Fruit fly (Drosophila melanogaster) whole organism, embryonic: ENCODE measurements around the gene Fpgs1.
A peak's percentile ranks its signal among the peaks of the same experiment; 100 is the strongest.

Experiments
- CG10267 ChIP-seq: fragments of 200-800 bp; sonication (Bioruptor generic); optimal IDR thresholded peaks from 2 replicates; lab custom pipeline; 2018; ENCODE audit warnings: missing biosample characterization, mild to moderate bottlenecking, missing genetic modification characterization, moderate library complexity
- CG11560 ChIP-seq: fragments of 200-800 bp; sonication (Bioruptor generic); IDR thresholded peaks from 3 replicates; pipeline ENCODE4 v1.3.6; 2022; ENCODE audit warnings: missing biosample characterization, missing genetic modification characterization
- CG12219 ChIP-seq: fragments of 200-800 bp; sonication (Bioruptor generic); optimal IDR thresholded peaks from 3 replicates; lab custom pipeline; 2018; ENCODE audit warnings: missing biosample characterization, mild to moderate bottlenecking, missing genetic modification characterization
- CG12769 ChIP-seq: fragments of 200-800 bp; sonication (Bioruptor generic); optimal IDR thresholded peaks from 2 replicates; lab custom pipeline; 2019; ENCODE audit warnings: missing biosample characterization, mild to moderate bottlenecking, missing genetic modification characterization, moderate library complexity
- CG13296 ChIP-seq: fragments of 200-800 bp; sonication (Bioruptor generic); optimal IDR thresholded peaks from 3 replicates; lab custom pipeline; 2018; ENCODE audit warnings: missing biosample characterization, mild to moderate bottlenecking, missing genetic modification characterization
- CG14441 ChIP-seq: fragments of 200-800 bp; sonication (Bioruptor generic); IDR thresholded peaks from 2 replicates; pipeline ENCODE4 v1.3.6; 2022; ENCODE audit warnings: missing biosample characterization, missing genetic modification characterization
- CG17361 ChIP-seq: fragments of 200-800 bp; sonication (Bioruptor generic); IDR thresholded peaks from 3 replicates; pipeline ENCODE4 v1.3.6; 2022; ENCODE audit warnings: missing biosample characterization, missing genetic modification characterization
- CG18262 ChIP-seq: fragments of 200-800 bp; optimal IDR thresholded peaks from 3 replicates; lab custom pipeline; 2019; ENCODE audit warnings: missing biosample characterization, mild to moderate bottlenecking, missing genetic modification characterization, moderate library complexity
- CG18599 ChIP-seq: fragments of 200-800 bp; sonication (Bioruptor generic); optimal IDR thresholded peaks from 3 replicates; lab custom pipeline; 2017; ENCODE audit warnings: missing biosample characterization, missing genetic modification characterization, mild to moderate bottlenecking, moderate library complexity, missing genetic modification reagents
- CG18619 ChIP-seq: fragments of 200-800 bp; sonication (Bioruptor generic); optimal IDR thresholded peaks from 3 replicates; lab custom pipeline; 2017; ENCODE audit warnings: missing biosample characterization, mild to moderate bottlenecking, missing genetic modification characterization
- CG6683 ChIP-seq: fragments of 200-800 bp; sonication (Bioruptor generic); optimal IDR thresholded peaks from 2 replicates; lab custom pipeline; 2017; ENCODE audit warnings: missing biosample characterization, mild to moderate bottlenecking, missing genetic modification characterization, missing genetic modification reagents
- CG7357 ChIP-seq: fragments of 200-800 bp; sonication (Bioruptor generic); IDR thresholded peaks from 3 replicates; pipeline ENCODE4 v1.3.6; 2022; ENCODE audit warnings: missing biosample characterization, missing genetic modification characterization
- CG7556 ChIP-seq: fragments of 200-800 bp; sonication (Bioruptor generic); optimal IDR thresholded peaks from 2 replicates; lab custom pipeline; 2017; ENCODE audit warnings: missing biosample characterization, mild to moderate bottlenecking, missing genetic modification characterization
- CG7839 ChIP-seq: fragments of 200-800 bp; sonication (Bioruptor generic); optimal IDR thresholded peaks from 3 replicates; lab custom pipeline; 2018; ENCODE audit warnings: missing biosample characterization, mild to moderate bottlenecking, missing genetic modification characterization, moderate library complexity
- CG9727 ChIP-seq: fragments of 200-800 bp; sonication (Bioruptor generic); optimal IDR thresholded peaks from 3 replicates; lab custom pipeline; 2017; ENCODE audit warnings: missing biosample characterization, mild to moderate bottlenecking, missing genetic modification characterization
- CG9817 ChIP-seq: fragments of 200-800 bp; sonication (Bioruptor generic); optimal IDR thresholded peaks from 2 replicates; lab custom pipeline; 2018; ENCODE audit warnings: missing biosample characterization, mild to moderate bottlenecking, missing genetic modification characterization, moderate library complexity
- Elba2 ChIP-seq: fragments of 200-800 bp; sonication (Bioruptor generic); optimal IDR thresholded peaks from 3 replicates; lab custom pipeline; 2016; ENCODE audit warnings: missing biosample characterization, missing genetic modification characterization
- HLH4C ChIP-seq: fragments of 200-800 bp; sonication (Bioruptor generic); IDR thresholded peaks from 3 replicates; pipeline ENCODE4 v1.3.6; 2022; ENCODE audit warnings: missing biosample characterization, missing genetic modification characterization; ENCODE audit not compliant: partially characterized antibody
- Lpt ChIP-seq: fragments of >200 bp; optimal IDR thresholded peaks from 2 replicates; lab custom pipeline; 2018; ENCODE audit warnings: missing biosample characterization, missing genetic modification characterization
- Mrtf ChIP-seq: fragments of 200-800 bp; sonication (Bioruptor generic); IDR thresholded peaks from 3 replicates; pipeline ENCODE4 v1.3.6; 2022; ENCODE audit warnings: missing biosample characterization, missing genetic modification characterization
- Nf-YB ChIP-seq: fragments of 200-800 bp; sonication (Bioruptor generic); optimal IDR thresholded peaks from 3 replicates; lab custom pipeline; 2019; ENCODE audit warnings: missing biosample characterization, mild to moderate bottlenecking, missing genetic modification characterization, moderate library complexity
- Optix ChIP-seq: fragments of 200-800 bp; sonication (Bioruptor generic); IDR thresholded peaks from 3 replicates; pipeline ENCODE4 v1.3.6; 2022; ENCODE audit warnings: missing biosample characterization, missing genetic modification characterization
- Rx ChIP-seq: fragments of 200-800 bp; sonication (Bioruptor generic); IDR thresholded peaks from 2 replicates; pipeline ENCODE4 v1.3.6; 2022; ENCODE audit warnings: missing biosample characterization, missing genetic modification characterization
- Sox100B ChIP-seq: fragments of 200-800 bp; sonication (Bioruptor generic); optimal IDR thresholded peaks from 3 replicates; lab custom pipeline; 2018; ENCODE audit warnings: missing biosample characterization, mild to moderate bottlenecking, missing genetic modification characterization
- Xrp1 ChIP-seq: fragments of 200-800 bp; sonication (Bioruptor generic); IDR thresholded peaks from 2 replicates; pipeline ENCODE4 v1.3.6; 2022; ENCODE audit warnings: missing biosample characterization, missing genetic modification characterization
- ato ChIP-seq: fragments of 200-800 bp; sonication (Bioruptor generic); IDR thresholded peaks from 2 replicates; pipeline ENCODE4 v1.3.6; 2022; ENCODE audit warnings: missing biosample characterization, missing genetic modification characterization; ENCODE audit not compliant: partially characterized antibody
- chinmo ChIP-seq: fragments of 200-800 bp; sonication (Bioruptor generic); IDR thresholded peaks from 4 replicates; pipeline ENCODE4 v1.3.6; 2022; ENCODE audit warnings: missing biosample characterization, missing genetic modification characterization; ENCODE audit not compliant: partially characterized antibody
- chn ChIP-seq: fragments of 200-800 bp; sonication (Bioruptor generic); optimal IDR thresholded peaks from 2 replicates; lab custom pipeline; 2016; ENCODE audit warnings: missing biosample characterization, missing genetic modification characterization
- danr ChIP-seq: fragments of 200-800 bp; sonication (Bioruptor generic); IDR thresholded peaks from 2 replicates; pipeline ENCODE4 v1.3.6; 2022; ENCODE audit warnings: missing biosample characterization, missing genetic modification characterization
- dpn ChIP-seq, 2 experiments: fragments of 200-800 bp; sonication (Bioruptor generic); optimal IDR thresholded peaks; 3 replicates each; lab custom pipeline; 2016; ENCODE audit warnings: missing biosample characterization in 2 of 2, missing genetic modification characterization in 2 of 2
- fd3F ChIP-seq: fragments of 200-800 bp; sonication (Bioruptor generic); optimal IDR thresholded peaks from 2 replicates; lab custom pipeline; 2018; ENCODE audit warnings: missing biosample characterization, mild to moderate bottlenecking, missing genetic modification characterization, moderate library complexity
- gcm ChIP-seq: fragments of 200-800 bp; sonication (Bioruptor generic); optimal IDR thresholded peaks from 2 replicates; lab custom pipeline; 2019; ENCODE audit warnings: missing biosample characterization, mild to moderate bottlenecking, missing genetic modification characterization, moderate library complexity
- gfzf ChIP-seq: fragments of 200-800 bp; sonication (Bioruptor generic); optimal IDR thresholded peaks from 2 replicates; lab custom pipeline; 2016; ENCODE audit warnings: missing biosample characterization, mild to moderate bottlenecking, missing genetic modification characterization, moderate library complexity
- grau ChIP-seq: fragments of 200-800 bp; optimal IDR thresholded peaks from 3 replicates; lab custom pipeline; 2019; ENCODE audit warnings: missing biosample characterization, mild to moderate bottlenecking, missing genetic modification characterization, moderate library complexity
- hth ChIP-seq: fragments of >200 bp; optimal IDR thresholded peaks from 2 replicates; lab custom pipeline; 2017; ENCODE audit warnings: inconsistent platforms
- insv ChIP-seq, 2 experiments: fragments of 200-800 bp; sonication (Bioruptor generic); optimal IDR thresholded peaks; 3 replicates each; lab custom pipeline; 2016 to 2018; ENCODE audit warnings: missing biosample characterization in 2 of 2, missing genetic modification characterization in 2 of 2
- klu ChIP-seq: fragments of 200-800 bp; sonication (Bioruptor generic); IDR thresholded peaks from 2 replicates; pipeline ENCODE4 v1.3.6; 2022; ENCODE audit warnings: missing biosample characterization, missing genetic modification characterization
- lmd ChIP-seq: fragments of 200-800 bp; sonication (Bioruptor generic); IDR thresholded peaks from 2 replicates; pipeline ENCODE4 v1.3.6; 2022; ENCODE audit warnings: missing biosample characterization, missing genetic modification characterization
- otp ChIP-seq: fragments of 200-800 bp; sonication (Bioruptor generic); IDR thresholded peaks from 3 replicates; pipeline ENCODE4, ENCODE4 v1.3.6; 2022; ENCODE audit warnings: missing biosample characterization, missing genetic modification characterization
- peb ChIP-seq: fragments of 200-800 bp; sonication (Bioruptor generic); IDR thresholded peaks from 2 replicates; pipeline ENCODE4 v1.3.6; 2022; ENCODE audit warnings: missing biosample characterization, missing genetic modification characterization
- ro ChIP-seq: fragments of 200-800 bp; sonication (Bioruptor generic); IDR thresholded peaks from 2 replicates; pipeline ENCODE4 v1.3.6; 2022; ENCODE audit warnings: missing biosample characterization, missing genetic modification characterization
- sens ChIP-seq: fragments of 200-800 bp; sonication (Bioruptor generic); peaks from one replicate; lab custom pipeline; 2016; ENCODE audit warnings: missing biosample characterization, missing genetic modification characterization
- slou ChIP-seq: fragments of 200-800 bp; sonication (Bioruptor generic); optimal IDR thresholded peaks from 3 replicates; lab custom pipeline; 2016; ENCODE audit warnings: missing biosample characterization, missing genetic modification characterization
- slp2 ChIP-seq: fragments of 200-800 bp; sonication (Bioruptor generic); optimal IDR thresholded peaks from 2 replicates; lab custom pipeline; 2016; ENCODE audit warnings: missing biosample characterization, missing genetic modification characterization
- sqz ChIP-seq: fragments of 200-800 bp; sonication (Bioruptor generic); optimal IDR thresholded peaks from 3 replicates; lab custom pipeline; 2018; ENCODE audit warnings: missing biosample characterization, mild to moderate bottlenecking, missing genetic modification characterization
- tap ChIP-seq: fragments of 200-800 bp; optimal IDR thresholded peaks from 3 replicates; lab custom pipeline; 2019; ENCODE audit warnings: missing biosample characterization, mild to moderate bottlenecking, missing genetic modification characterization, moderate library complexity
- tgo ChIP-seq: fragments of 200-800 bp; sonication (Bioruptor generic); IDR thresholded peaks from 3 replicates; pipeline ENCODE4 v1.3.6; 2022; ENCODE audit warnings: missing biosample characterization, missing genetic modification characterization
- tna ChIP-seq: fragments of 200-800 bp; sonication (Bioruptor generic); IDR thresholded peaks from 2 replicates; pipeline ENCODE4 v1.3.6; 2022; ENCODE audit warnings: missing biosample characterization, missing genetic modification characterization; ENCODE audit not compliant: partially characterized antibody
- trem ChIP-seq: fragments of 200-800 bp; optimal IDR thresholded peaks from 3 replicates; lab custom pipeline; 2019; ENCODE audit warnings: missing biosample characterization, mild to moderate bottlenecking, missing genetic modification characterization, moderate library complexity
- tx ChIP-seq: fragments of 200-800 bp; sonication (Bioruptor generic); optimal IDR thresholded peaks from 2 replicates; lab custom pipeline; 2016; ENCODE audit warnings: missing biosample characterization, missing genetic modification characterization
- usp ChIP-seq: fragments of >200 bp; optimal IDR thresholded peaks from 2 replicates; lab custom pipeline; 2017; ENCODE audit warnings: missing biosample characterization, missing genetic modification characterization
- vvl ChIP-seq: fragments of 200-800 bp; sonication (Bioruptor generic); IDR thresholded peaks from 2 replicates; pipeline ENCODE4 v1.3.6; 2022; ENCODE audit warnings: missing biosample characterization, missing genetic modification characterization

The Fpgs1 gene

dm6 chrX:12629564-12629963 is 17.9 kb downstream of the Fpgs1 start, which contains the start of the genes Aven and CG2540 (continued):
- 0 out of 3 replicates have a peak, but pooled peaks have one; percentile 30 for TF ChIP-seq Mrtf (GFP tag; lab: Robert Waterston, UW)
- no peak for TF ChIP-seq tx (GFP tag; lab: Kevin White, UChicago)
- TF ChIP-seq CG7556: peak; percentile 90
- TF ChIP-seq CG7839 (tag; lab: Kevin White, UChicago): peak; percentile 91
- no peak for TF ChIP-seq tna
- TF ChIP-seq gcm (GFP tag; lab: Kevin White, UChicago): peak; percentile 88
- TF ChIP-seq chn (GFP tag; lab: Kevin White, UChicago): no peak
- no peak for TF ChIP-seq Elba2 (GFP tag; lab: Kevin White, UChicago)
- TF ChIP-seq CG18619 (GFP tag; lab: Kevin White, UChicago): peak; percentile 81
- no peak for TF ChIP-seq otp (GFP tag; lab: Robert Waterston, UW)
- TF ChIP-seq Sox100B (GFP tag; lab: Kevin White, UChicago): peak; percentile 86
- TF ChIP-seq CG10267 (tag; lab: Kevin White, UChicago): peak; percentile 84
- peak; percentile 62 for TF ChIP-seq sqz (GFP tag; lab: Kevin White, UChicago)
- TF ChIP-seq CG14441 (GFP tag; lab: Robert Waterston, UW): no peak
- TF ChIP-seq CG12769 (tag; lab: Kevin White, UChicago): no peak
- no peak for TF ChIP-seq Lpt (GFP tag; lab: Kevin White, UChicago)
- no peak for TF ChIP-seq chinmo (GFP tag; lab: Robert Waterston, UW)
- TF ChIP-seq klu (GFP tag; lab: Robert Waterston, UW): no peak
- peak; percentile 47; the same call in 1 of the 3 replicates for TF ChIP-seq Optix (GFP tag; lab: Robert Waterston, UW)
- no peak for TF ChIP-seq Rx
- no peak for TF ChIP-seq peb (GFP tag; lab: Robert Waterston, UW)
- TF ChIP-seq CG17361 (GFP tag; lab: Robert Waterston, UW): peak; percentile 93
- peak; percentile 79 for TF ChIP-seq CG9817 (tag; lab: Kevin White, UChicago)
- TF ChIP-seq tap (tag; lab: Kevin White, UChicago): peak; percentile 81
- no peak for TF ChIP-seq ro (GFP tag; lab: Robert Waterston, UW)
- TF ChIP-seq insv (GFP tag; optimal IDR thresholded peaks at IDR 0.05; lab: Kevin White, UChicago): peak in 1 of 2 experiments; percentile 72
- TF ChIP-seq CG7357: no peak
- no peak for TF ChIP-seq ato (GFP tag; lab: Robert Waterston, UW)
- TF ChIP-seq lmd (GFP tag; lab: Robert Waterston, UW): peak; percentile 61
- TF ChIP-seq CG9727 (GFP tag; lab: Kevin White, UChicago): peak; percentile 88
- peak; percentile 88 for TF ChIP-seq CG18262 (tag; lab: Kevin White, UChicago)
- TF ChIP-seq CG18599 (GFP tag; lab: Kevin White, UChicago): peak; percentile 92
- peak; percentile 91 for TF ChIP-seq trem (tag; lab: Kevin White, UChicago)
- TF ChIP-seq dpn (GFP tag; optimal IDR thresholded peaks at IDR 0.05; lab: Kevin White, UChicago): peak in 1 of 2 experiments; percentile 80
- peak; percentile 75 for TF ChIP-seq fd3F
- TF ChIP-seq sens (GFP tag; lab: Kevin White, UChicago): peak; percentile 67
- no peak for TF ChIP-seq gfzf (GFP tag; lab: Kevin White, UChicago)
- peak; percentile 72 for TF ChIP-seq Nf-YB
- no peak for TF ChIP-seq slp2 (GFP tag; lab: Kevin White, UChicago)
- no peak for TF ChIP-seq hth (lab: Kevin White, UChicago)
- TF ChIP-seq CG12219 (GFP tag; lab: Kevin White, UChicago): peak; percentile 44
- no peak for TF ChIP-seq HLH4C (GFP tag; lab: Robert Waterston, UW)
- TF ChIP-seq CG13296 (GFP tag; lab: Kevin White, UChicago): peak; percentile 90
- peak; percentile 83; the same call in 1 of the 2 replicates for TF ChIP-seq vvl (GFP tag; lab: Robert Waterston, UW)
- peak; percentile 84 for TF ChIP-seq Xrp1 (GFP tag; lab: Robert Waterston, UW)
- TF ChIP-seq tgo (GFP tag; lab: Robert Waterston, UW): peak; percentile 60
- TF ChIP-seq CG6683 (GFP tag; lab: Kevin White, UChicago): peak; percentile 75
- peak; percentile 23; the same call in 1 of the 2 replicates for TF ChIP-seq danr
- TF ChIP-seq slou (GFP tag; lab: Kevin White, UChicago): peak; percentile 12
- TF ChIP-seq grau (tag; lab: Kevin White, UChicago): peak; percentile 90
- TF ChIP-seq usp (GFP tag; lab: Kevin White, UChicago): no peak
- TF ChIP-seq CG11560 (tag; lab: Robert Waterston, UW): no peak
